Worm (Caenorhabditis elegans) whole organism, L4/young adult: ENCODE data around the gene R148.7.

Experiments used
- W03F9.2 ChIP-seq: fragments of 150-350 bp; optimal IDR thresholded peaks from 2 replicates; lab custom pipeline; 2014; ENCODE audit warnings: missing biosample characterization, missing genetic modification characterization
- dao-5 ChIP-seq: sonication (generic microtip); optimal IDR thresholded peaks from 2 replicates; lab custom pipeline; 2016; ENCODE audit warnings: missing genotype, missing genetic modification characterization, moderate library complexity, missing compliant biosample characterization
- him-1 ChIP-seq: sonication (generic microtip); optimal IDR thresholded peaks from 2 replicates; lab custom pipeline; 2016; ENCODE audit warnings: missing genotype, missing genetic modification reagents, missing genetic modification characterization, missing compliant biosample characterization

DNA sequence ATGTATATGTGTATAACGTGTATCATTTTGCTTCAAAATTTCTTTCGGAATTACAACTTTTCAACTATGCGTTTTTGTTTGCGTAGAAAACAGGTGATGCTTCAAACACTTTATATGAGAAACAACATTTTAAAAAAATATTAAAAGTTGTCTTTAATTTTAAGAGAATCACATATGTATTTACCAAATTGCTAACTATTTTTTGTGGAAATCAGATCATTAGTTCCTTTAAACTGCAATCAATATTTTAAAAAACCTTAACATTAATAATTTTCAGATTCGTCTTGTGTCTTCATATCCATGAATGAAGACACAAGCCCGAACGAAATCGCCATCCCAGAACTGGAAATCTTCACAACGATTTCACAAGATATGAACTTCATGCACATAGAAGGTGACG is 45.4 kb downstream of the R148.7 start, which contains the start of gene C44B11.6:
- TF ChIP-seq W03F9.2 (tag; lab: Kevin White, UChicago) (no peak), him-1 (no peak), dao-5 (tag; lab: Kevin White, UChicago) (no peak)
